Fruit fly (Drosophila melanogaster) Kc167 (cell line): ENCODE measurements around the gene CG7332.

Experiments
- insv ChIP-seq: fragments of >200 bp; optimal IDR thresholded peaks from 3 replicates; lab custom pipeline; 2018; ENCODE audit warnings: missing external identifiers
- ttk ChIP-seq: sonication (Bioruptor generic); optimal IDR thresholded peaks from 2 replicates; lab custom pipeline; 2017; ENCODE audit warnings: missing external identifiers

- TF ChIP-seq ttk (lab: Kevin White, UChicago) (no peak), insv (lab: Kevin White, UChicago) (no peak)
These were observed 20.8 kb downstream of the CG7332 start for dm6 chrX:18905152-18905551.
